Worm (Caenorhabditis elegans) whole organism, late embryonic: ENCODE data around the gene srx-125.

Experiments used
- C08G9.2 ChIP-seq: sonication (generic microtip); optimal IDR thresholded peaks from 2 replicates; lab custom pipeline; 2016; ENCODE audit warnings: mild to moderate bottlenecking, missing genetic modification characterization, moderate library complexity, missing compliant biosample characterization
- T23F11.4 ChIP-seq: fragments of 200-800 bp; sonication (Bioruptor generic); optimal IDR thresholded peaks from 2 replicates; lab custom pipeline; 2018; ENCODE audit warnings: mild to moderate bottlenecking, missing genetic modification characterization, missing compliant biosample characterization
- ama-1 ChIP-seq: fragments of 150-350 bp; optimal IDR thresholded peaks from 2 replicates; lab custom pipeline; 2014
- ceh-14 ChIP-seq: sonication (generic microtip); optimal IDR thresholded peaks from 2 replicates; lab custom pipeline; 2016; ENCODE audit warnings: missing genotype, missing genetic modification characterization, missing compliant biosample characterization
- ceh-18 ChIP-seq: sonication (generic microtip); optimal IDR thresholded peaks from 2 replicates; lab custom pipeline; 2016; ENCODE audit warnings: missing genetic modification characterization, missing compliant biosample characterization
- ceh-19 ChIP-seq: fragments of 200-800 bp; sonication (Bioruptor generic); optimal IDR thresholded peaks from 2 replicates; lab custom pipeline; 2018; ENCODE audit warnings: mild to moderate bottlenecking, missing genetic modification characterization, missing compliant biosample characterization
- ceh-2 ChIP-seq: sonication (generic microtip); optimal IDR thresholded peaks from 2 replicates; lab custom pipeline; 2016; ENCODE audit warnings: missing genotype, missing genetic modification characterization, missing compliant biosample characterization
- ceh-22 ChIP-seq: sonication (generic microtip); optimal IDR thresholded peaks from 2 replicates; lab custom pipeline; 2017; ENCODE audit warnings: missing biosample characterization, missing genetic modification characterization
- ceh-24 ChIP-seq: sonication (generic microtip); optimal IDR thresholded peaks from 2 replicates; lab custom pipeline; 2016; ENCODE audit warnings: mild to moderate bottlenecking, missing genetic modification characterization, missing compliant biosample characterization
- ceh-30 ChIP-seq: fragments of 150-350 bp; optimal IDR thresholded peaks from 2 replicates; lab custom pipeline; 2014; ENCODE audit warnings: missing biosample characterization, missing genetic modification characterization
- ceh-31 ChIP-seq: sonication (generic microtip); optimal IDR thresholded peaks from 2 replicates; lab custom pipeline; 2016; ENCODE audit warnings: missing genetic modification characterization, missing compliant biosample characterization
- ceh-45 ChIP-seq: fragments of 200-800 bp; sonication (Bioruptor generic); IDR thresholded peaks from 2 replicates; pipeline ENCODE4 v1.3.6; 2022; ENCODE audit warnings: missing genetic modification reagents, missing genetic modification characterization, missing compliant biosample characterization
- ceh-48 ChIP-seq: sonication (generic microtip); optimal IDR thresholded peaks from 2 replicates; lab custom pipeline; 2016; ENCODE audit warnings: missing genetic modification characterization, inconsistent platforms, missing compliant biosample characterization
- ceh-6 ChIP-seq: fragments of 200-800 bp; sonication (Bioruptor generic); optimal IDR thresholded peaks from 2 replicates; lab custom pipeline; 2018; ENCODE audit warnings: mild to moderate bottlenecking, missing genetic modification characterization, missing compliant biosample characterization
- elt-2 ChIP-seq: sonication (generic microtip); optimal IDR thresholded peaks from 2 replicates; lab custom pipeline; 2016; ENCODE audit warnings: missing genetic modification reagents, missing genetic modification characterization, missing compliant biosample characterization
- elt-4 ChIP-seq: sonication (generic microtip); optimal IDR thresholded peaks from 2 replicates; lab custom pipeline; 2016; ENCODE audit warnings: missing genetic modification characterization, missing compliant biosample characterization
- ets-4 ChIP-seq: sonication (generic microtip); optimal IDR thresholded peaks from 2 replicates; lab custom pipeline; 2016; ENCODE audit warnings: missing genetic modification characterization, missing compliant biosample characterization
- eyg-1 ChIP-seq: sonication (generic microtip); optimal IDR thresholded peaks from 2 replicates; lab custom pipeline; 2016; ENCODE audit warnings: missing genotype, missing genetic modification characterization, missing compliant biosample characterization
- fax-1 ChIP-seq: sonication (generic microtip); optimal IDR thresholded peaks from 2 replicates; lab custom pipeline; 2016; ENCODE audit warnings: missing genotype, missing genetic modification characterization, missing compliant biosample characterization
- hlh-13 ChIP-seq: fragments of 200-800 bp; sonication (Bioruptor generic); optimal IDR thresholded peaks from 2 replicates; lab custom pipeline; 2018; ENCODE audit warnings: mild to moderate bottlenecking, missing genetic modification characterization, missing compliant biosample characterization
- hlh-8 ChIP-seq: sonication (generic microtip); optimal IDR thresholded peaks from 2 replicates; lab custom pipeline; 2016; ENCODE audit warnings: missing genotype, missing genetic modification characterization, missing compliant biosample characterization
- lin-11 ChIP-seq: fragments of 200-800 bp; sonication (Bioruptor generic); optimal IDR thresholded peaks from 2 replicates; lab custom pipeline; 2018; ENCODE audit warnings: mild to moderate bottlenecking, missing genetic modification characterization, missing compliant biosample characterization
- npax-4 ChIP-seq: sonication (generic microtip); optimal IDR thresholded peaks from 2 replicates; lab custom pipeline; 2016; ENCODE audit warnings: missing genetic modification characterization, missing compliant biosample characterization
- odd-2 ChIP-seq: sonication (generic microtip); optimal IDR thresholded peaks from 2 replicates; lab custom pipeline; 2017; ENCODE audit warnings: antibody characterized with exemption, mild to moderate bottlenecking, missing genetic modification characterization, missing compliant biosample characterization
- pag-3 ChIP-seq: sonication (generic microtip); optimal IDR thresholded peaks from 2 replicates; lab custom pipeline; 2016; ENCODE audit warnings: missing compliant biosample characterization, missing genetic modification characterization, borderline replicate concordance
- pha-2 ChIP-seq: sonication (generic microtip); optimal IDR thresholded peaks from 2 replicates; lab custom pipeline; 2017; ENCODE audit warnings: mild to moderate bottlenecking, missing genetic modification characterization, missing compliant biosample characterization
- pha-4 ChIP-seq: fragments of 150-350 bp; optimal IDR thresholded peaks from 2 replicates; lab custom pipeline; 2018; ENCODE audit warnings: missing biosample characterization, missing genetic modification reagents, missing genetic modification characterization
- pros-1 ChIP-seq: fragments of 150-350 bp; optimal IDR thresholded peaks from 2 replicates; lab custom pipeline; 2014; ENCODE audit warnings: missing biosample characterization, missing genetic modification reagents, missing genetic modification characterization
- ref-2 ChIP-seq: sonication (generic microtip); optimal IDR thresholded peaks from 2 replicates; lab custom pipeline; 2016; ENCODE audit warnings: missing genetic modification characterization, missing compliant biosample characterization
- rnt-1 ChIP-seq: sonication (generic microtip); optimal IDR thresholded peaks from 2 replicates; lab custom pipeline; 2016; ENCODE audit warnings: missing genetic modification characterization, missing compliant biosample characterization
- syd-9 ChIP-seq: sonication (generic microtip); optimal IDR thresholded peaks from 2 replicates; lab custom pipeline; 2016; ENCODE audit warnings: mild to moderate bottlenecking, missing genetic modification characterization, moderate library complexity, missing compliant biosample characterization
- tbx-2 ChIP-seq: sonication (generic microtip); optimal IDR thresholded peaks from 2 replicates; lab custom pipeline; 2016; ENCODE audit warnings: missing genetic modification characterization, missing compliant biosample characterization
- tbx-7 ChIP-seq: sonication (generic microtip); optimal IDR thresholded peaks from 2 replicates; lab custom pipeline; 2016; ENCODE audit warnings: missing genotype, missing genetic modification characterization, missing compliant biosample characterization
- ttx-3 ChIP-seq: sonication (generic microtip); optimal IDR thresholded peaks from 2 replicates; lab custom pipeline; 2016; ENCODE audit warnings: missing genetic modification reagents, missing genetic modification characterization, missing compliant biosample characterization
- unc-42 ChIP-seq: sonication (generic microtip); optimal IDR thresholded peaks from 2 replicates; lab custom pipeline; 2016; ENCODE audit warnings: missing genotype, missing genetic modification characterization, missing compliant biosample characterization
- unc-55 ChIP-seq: sonication (generic microtip); optimal IDR thresholded peaks from 2 replicates; lab custom pipeline; 2017; ENCODE audit warnings: missing biosample characterization, missing genetic modification reagents, missing genetic modification characterization
- zip-5 ChIP-seq: sonication (generic microtip); optimal IDR thresholded peaks from 2 replicates; lab custom pipeline; 2016; ENCODE audit warnings: missing genetic modification characterization, missing compliant biosample characterization
- ztf-16 ChIP-seq: sonication (generic microtip); optimal IDR thresholded peaks from 2 replicates; lab custom pipeline; 2017; ENCODE audit warnings: missing genetic modification characterization, missing compliant biosample characterization

srx-125 gene

ce11 chrV:13408440-13408839 lies 41.3 kb downstream of the srx-125 start:
- TF ChIP-seq eyg-1 (no peak), hlh-13 (GFP tag; lab: Kevin White, UChicago) (no peak), lin-11 (tag; lab: Kevin White, UChicago) (no peak), elt-4 (tag; lab: Kevin White, UChicago) (no peak), ceh-22 (tag; lab: Kevin White, UChicago) (no peak), fax-1 (no peak), pag-3 (tag; lab: Kevin White, UChicago) (no peak), elt-2 (no peak), syd-9 (tag; lab: Kevin White, UChicago) (no peak), pha-4 (tag; lab: Kevin White, UChicago) (no peak), pha-2 (tag; lab: Kevin White, UChicago) (no peak), ceh-30 (tag; lab: Kevin White, UChicago) (no peak), unc-55 (GFP tag; lab: Kevin White, UChicago) (no peak)

ce11 chrV:13409089-13409488 lies 42.0 kb downstream of the srx-125 start:
- TF ChIP-seq ceh-6 (no peak), ceh-19 (GFP tag; lab: Kevin White, UChicago) (no peak), hlh-8 (tag; lab: Kevin White, UChicago) (no peak), ceh-31 (tag; lab: Kevin White, UChicago) (peak; percentile 61), fax-1 (no peak), lin-11 (tag; lab: Kevin White, UChicago) (no peak), ama-1 (lab: Kevin White, UChicago) (no peak), tbx-7 (peak; percentile 37), ceh-24 (tag; lab: Kevin White, UChicago) (no peak), ets-4 (tag; lab: Kevin White, UChicago) (no peak), ttx-3 (tag; lab: Kevin White, UChicago) (no peak), odd-2 (tag; lab: Kevin White, UChicago) (no peak), unc-42 (peak; percentile 12), pros-1 (tag; lab: Kevin White, UChicago) (no peak), ceh-14 (tag; lab: Kevin White, UChicago) (peak; percentile 66), T23F11.4 (GFP tag; lab: Kevin White, UChicago) (no peak), ztf-16 (tag; lab: Kevin White, UChicago) (no peak), npax-4 (no peak), ceh-30 (tag; lab: Kevin White, UChicago) (no peak), elt-2 (no peak), zip-5 (tag; lab: Kevin White, UChicago) (peak; percentile 11), rnt-1 (tag; lab: Kevin White, UChicago) (no peak), unc-55 (GFP tag; lab: Kevin White, UChicago) (no peak), ceh-18 (no peak), elt-4 (tag; lab: Kevin White, UChicago) (no peak), ceh-48 (tag; lab: Kevin White, UChicago) (no peak), tbx-2 (tag; lab: Kevin White, UChicago) (no peak), C08G9.2 (tag; lab: Kevin White, UChicago) (peak; percentile 57), ceh-2 (tag; lab: Kevin White, UChicago) (peak; percentile 52), ref-2 (tag; lab: Kevin White, UChicago) (peak; percentile 26)
- TF ChIP-seq, all 69 proteins: peak for 8

- TF ChIP-seq ceh-45 (GFP tag; lab: Robert Waterston, UW) (no peak), eyg-1 (no peak), zip-5 (tag; lab: Kevin White, UChicago) (no peak), ceh-30 (tag; lab: Kevin White, UChicago) (no peak)
Observed at ce11 chrV:13410688-13411087, 43.6 kb downstream of the srx-125 start, which contains the start of gene F53F1.4. TSS of gene F53F1.4 (plus strand) at chrV:13411077.
